Worm (Caenorhabditis elegans) whole organism, young adult: ENCODE data around the gene pod-1.

Source experiments
- B0019.2 ChIP-seq: fragments of 200-800 bp; sonication (Bioruptor generic); conservative IDR thresholded peaks from 2 replicates; pipeline ENCODE4 v1.3.6; 2022; ENCODE audit warnings: missing genetic modification reagents, missing genetic modification characterization, missing compliant biosample characterization
- B0035.1 ChIP-seq: sonication (generic microtip); optimal IDR thresholded peaks from 2 replicates; lab custom pipeline; 2016; ENCODE audit warnings: missing genetic modification characterization, mild to moderate bottlenecking, missing compliant biosample characterization, missing genotype, missing genetic modification reagents
- C06A6.2 ChIP-seq: fragments of 200-800 bp; sonication (Bioruptor generic); conservative IDR thresholded peaks from 2 replicates; pipeline ENCODE4 v1.3.6; 2022; ENCODE audit warnings: missing genetic modification characterization, missing compliant biosample characterization
- C17E4.6 ChIP-seq: fragments of 200-800 bp; sonication (Bioruptor generic); IDR thresholded peaks from 2 replicates; pipeline ENCODE4 v1.3.6; 2022; ENCODE audit warnings: missing genetic modification reagents, missing genetic modification characterization, missing compliant biosample characterization
- D2030.7 ChIP-seq: fragments of 200-800 bp; sonication (Bioruptor generic); IDR thresholded peaks from 2 replicates; pipeline ENCODE4 v1.3.6; 2022; ENCODE audit warnings: missing genetic modification reagents, missing genetic modification characterization, missing compliant biosample characterization
- F23B12.7 ChIP-seq: sonication (generic microtip); optimal IDR thresholded peaks from 2 replicates; lab custom pipeline; 2017; ENCODE audit warnings: missing genetic modification characterization, mild to moderate bottlenecking, missing compliant biosample characterization, antibody characterized with exemption, moderate library complexity; ENCODE audit not compliant: insufficient read depth
- F55B11.4 ChIP-seq: sonication (generic microtip); optimal IDR thresholded peaks from 2 replicates; lab custom pipeline; 2016; ENCODE audit warnings: missing compliant biosample characterization, missing genetic modification characterization, borderline replicate concordance; ENCODE audit not compliant: insufficient read depth
- F57A8.1 ChIP-seq: fragments of 200-800 bp; sonication (Bioruptor generic); optimal IDR thresholded peaks from 2 replicates; lab custom pipeline; 2018; ENCODE audit warnings: mild to moderate bottlenecking, missing genetic modification characterization, moderate library complexity, missing compliant biosample characterization
- K11D2.4 ChIP-seq: fragments of 200-800 bp; sonication (Bioruptor generic); IDR thresholded peaks from 2 replicates; pipeline ENCODE4 v1.3.6; 2022; ENCODE audit warnings: missing genetic modification reagents, missing genetic modification characterization, missing compliant biosample characterization
- T26A5.8 ChIP-seq: sonication (generic microtip); optimal IDR thresholded peaks from 2 replicates; lab custom pipeline; 2016; ENCODE audit warnings: missing genetic modification characterization, missing compliant biosample characterization
- Y53F4B.3 ChIP-seq: fragments of 200-800 bp; sonication (Bioruptor generic); IDR thresholded peaks from 2 replicates; pipeline ENCODE4 v1.3.6; 2022; ENCODE audit warnings: missing genetic modification reagents, missing genetic modification characterization, missing compliant biosample characterization
- Y67H2A.10 ChIP-seq: fragments of 200-800 bp; sonication (Bioruptor generic); conservative IDR thresholded peaks from 2 replicates; pipeline ENCODE4 v1.3.6; 2022; ENCODE audit warnings: missing genetic modification reagents, missing genetic modification characterization, missing compliant biosample characterization
- Y79H2A.3 ChIP-seq: fragments of 200-800 bp; sonication (Bioruptor generic); conservative IDR thresholded peaks from 2 replicates; pipeline ENCODE4 v1.3.6; 2022; ENCODE audit warnings: missing genetic modification reagents, missing genetic modification characterization, missing compliant biosample characterization
- Y95B8A.8 ChIP-seq: fragments of 200-800 bp; sonication (Bioruptor generic); IDR thresholded peaks from 2 replicates; pipeline ENCODE4 v1.3.6; 2022; ENCODE audit warnings: missing genetic modification reagents, missing genetic modification characterization, missing compliant biosample characterization
- ZK185.1 ChIP-seq: sonication (generic microtip); optimal IDR thresholded peaks from 2 replicates; lab custom pipeline; 2016; ENCODE audit warnings: mild to moderate bottlenecking, missing genetic modification characterization, missing compliant biosample characterization; ENCODE audit not compliant: poor library complexity, severe bottlenecking
- akir-1 ChIP-seq: fragments of 200-800 bp; sonication (Bioruptor generic); optimal IDR thresholded peaks from 2 replicates; lab custom pipeline; 2018; ENCODE audit warnings: mild to moderate bottlenecking, missing genetic modification characterization, moderate library complexity, missing compliant biosample characterization
- ama-1 ChIP-seq, 3 experiments: fragments of 150-350 bp in 1 of 3; sonication (generic microtip) in 2 of 3; optimal IDR thresholded peaks; 2 replicates each; lab custom pipeline; 2014 to 2018; ENCODE audit warnings: missing biosample characterization in 2 of 3, missing genetic modification characterization in 2 of 3, missing genetic modification reagents in 2 of 3
- atf-7 ChIP-seq: sonication (generic microtip); optimal IDR thresholded peaks from 2 replicates; lab custom pipeline; 2017; ENCODE audit warnings: mild to moderate bottlenecking, missing genetic modification characterization, missing compliant biosample characterization
- attf-3 ChIP-seq: fragments of 200-800 bp; sonication (Bioruptor generic); conservative IDR thresholded peaks from 2 replicates; pipeline ENCODE4 v1.3.6; 2022; ENCODE audit warnings: missing genetic modification reagents, missing genetic modification characterization, missing compliant biosample characterization
- attf-5 ChIP-seq: fragments of 200-800 bp; sonication (Bioruptor generic); optimal IDR thresholded peaks from 2 replicates; lab custom pipeline; 2018; ENCODE audit warnings: mild to moderate bottlenecking, missing genetic modification characterization, missing compliant biosample characterization
- attf-6 ChIP-seq: fragments of 200-800 bp; sonication (Bioruptor generic); IDR thresholded peaks from 2 replicates; pipeline ENCODE4 v1.3.6; 2022; ENCODE audit warnings: missing genetic modification reagents, missing genetic modification characterization, missing compliant biosample characterization
- bed-1 ChIP-seq: fragments of 200-800 bp; sonication (Bioruptor generic); IDR thresholded peaks from 2 replicates; pipeline ENCODE4 v1.3.6; 2022; ENCODE audit warnings: missing genetic modification reagents, missing genetic modification characterization, missing compliant biosample characterization
- cebp-1 ChIP-seq, 2 experiments: fragments of 200-800 bp in 1 of 2; sonication (Bioruptor generic) in 1 of 2; sonication (generic microtip) in 1 of 2; IDR thresholded peaks in 1 of 2; optimal IDR thresholded peaks in 1 of 2; 2 replicates each; pipeline versions ENCODE4 v1.3.6 to Lab custom; 2017 to 2022; ENCODE audit warnings: missing compliant biosample characterization in 2 of 2, missing genetic modification characterization in 2 of 2, mild to moderate bottlenecking in 1 of 2, missing genetic modification reagents in 1 of 2, moderate library complexity in 1 of 2
- die-1 ChIP-seq: sonication (generic microtip); optimal IDR thresholded peaks from 2 replicates; lab custom pipeline; 2016; ENCODE audit warnings: missing genotype, mild to moderate bottlenecking, missing genetic modification characterization, missing compliant biosample characterization
- dpl-1 ChIP-seq: fragments of 150-350 bp; optimal IDR thresholded peaks from 2 replicates; lab custom pipeline; 2014; ENCODE audit warnings: missing biosample characterization, missing genetic modification reagents, missing genetic modification characterization
- efl-1 ChIP-seq: fragments of 150-350 bp; optimal IDR thresholded peaks from 2 replicates; lab custom pipeline; 2014; ENCODE audit warnings: missing biosample characterization, missing genetic modification reagents, missing genetic modification characterization
- egrh-3 ChIP-seq: fragments of 200-800 bp; sonication (Bioruptor generic); IDR thresholded peaks from 2 replicates; pipeline ENCODE4 v1.3.6; 2022; ENCODE audit warnings: missing genetic modification reagents, missing genetic modification characterization, missing compliant biosample characterization
- ekl-4 ChIP-seq: fragments of 200-800 bp; sonication (Bioruptor generic); IDR thresholded peaks from 2 replicates; pipeline ENCODE4 v1.3.6; 2022; ENCODE audit warnings: missing genetic modification reagents, missing genetic modification characterization, missing compliant biosample characterization
- hmg-20 ChIP-seq: fragments of 200-800 bp; sonication (Bioruptor generic); IDR thresholded peaks from 2 replicates; pipeline ENCODE4 v1.3.6; 2022; ENCODE audit warnings: missing genetic modification reagents, missing genetic modification characterization, missing compliant biosample characterization
- hrde-1 ChIP-seq: sonication (generic microtip); optimal IDR thresholded peaks from 2 replicates; lab custom pipeline; 2016; ENCODE audit warnings: missing genetic modification characterization, mild to moderate bottlenecking, missing compliant biosample characterization, moderate library complexity, missing genotype, missing genetic modification reagents, borderline replicate concordance
- let-526 ChIP-seq: fragments of 200-800 bp; sonication (Bioruptor generic); IDR thresholded peaks from 2 replicates; pipeline ENCODE4 v1.3.6; 2022; ENCODE audit warnings: missing genetic modification reagents, missing genetic modification characterization, missing compliant biosample characterization
- let-607 ChIP-seq, 2 experiments: fragments of 200-800 bp in 1 of 2; sonication (Bioruptor generic) in 1 of 2; sonication (generic microtip) in 1 of 2; optimal IDR thresholded peaks; 2 replicates each; lab custom pipeline; 2016 to 2018; ENCODE audit warnings: mild to moderate bottlenecking in 2 of 2, missing compliant biosample characterization in 2 of 2, missing genetic modification characterization in 2 of 2, moderate library complexity in 2 of 2, missing genotype in 1 of 2
- lin-35 ChIP-seq, 3 experiments: fragments of 150-350 bp in 2 of 3; sonication (generic microtip) in 1 of 3; optimal IDR thresholded peaks; 2 replicates each; lab custom pipeline; 2014 to 2018; ENCODE audit warnings: missing biosample characterization in 3 of 3, missing genetic modification characterization in 3 of 3, missing genetic modification reagents in 3 of 3
- madf-8 ChIP-seq: fragments of 200-800 bp; sonication (Bioruptor generic); conservative IDR thresholded peaks from 2 replicates; pipeline ENCODE4 v1.3.6; 2022; ENCODE audit warnings: missing genetic modification reagents, missing genetic modification characterization, missing compliant biosample characterization
- mes-4 ChIP-seq: sonication (generic microtip); optimal IDR thresholded peaks from 2 replicates; lab custom pipeline; 2016; ENCODE audit warnings: missing genotype, missing genetic modification characterization, missing compliant biosample characterization
- nfya-2 ChIP-seq: fragments of 200-800 bp; sonication (Bioruptor generic); IDR thresholded peaks from 2 replicates; pipeline ENCODE4 v1.3.6; 2022; ENCODE audit warnings: missing genetic modification reagents, missing genetic modification characterization, missing compliant biosample characterization
- nfyb-1 ChIP-seq: fragments of 200-800 bp; sonication (Bioruptor generic); IDR thresholded peaks from 2 replicates; pipeline ENCODE4 v1.3.6; 2022; ENCODE audit warnings: missing genetic modification reagents, missing genetic modification characterization, missing compliant biosample characterization
- nhr-179 ChIP-seq: sonication (generic microtip); optimal IDR thresholded peaks from 2 replicates; lab custom pipeline; 2016; ENCODE audit warnings: mild to moderate bottlenecking, missing genetic modification characterization, missing compliant biosample characterization
- nhr-90 ChIP-seq: sonication (generic microtip); optimal IDR thresholded peaks from 2 replicates; lab custom pipeline; 2016; ENCODE audit warnings: missing genotype, mild to moderate bottlenecking, missing genetic modification characterization, missing compliant biosample characterization
- pbrm-1 ChIP-seq: fragments of 200-800 bp; sonication (Bioruptor generic); IDR thresholded peaks from 2 replicates; pipeline ENCODE4 v1.3.6; 2022; ENCODE audit warnings: missing genetic modification reagents, missing genetic modification characterization, missing compliant biosample characterization
- sea-2 ChIP-seq: fragments of 200-800 bp; sonication (Bioruptor generic); IDR thresholded peaks from 2 replicates; pipeline ENCODE4 v1.3.6; 2022; ENCODE audit warnings: missing genetic modification characterization, missing compliant biosample characterization
- snpc-1.1 ChIP-seq: sonication (generic microtip); optimal IDR thresholded peaks from 2 replicates; lab custom pipeline; 2017; ENCODE audit warnings: missing genetic modification characterization, mild to moderate bottlenecking, missing compliant biosample characterization, antibody characterized with exemption, moderate library complexity, missing genotype, missing genetic modification reagents; ENCODE audit not compliant: insufficient read depth
- snpc-1.3 ChIP-seq: sonication (generic microtip); optimal IDR thresholded peaks from 2 replicates; lab custom pipeline; 2017; ENCODE audit warnings: missing genetic modification characterization, mild to moderate bottlenecking, missing compliant biosample characterization, antibody characterized with exemption, moderate library complexity, missing genotype, missing genetic modification reagents; ENCODE audit not compliant: insufficient read depth
- tbp1 ChIP-seq: fragments of 200-800 bp; sonication (Bioruptor generic); optimal IDR thresholded peaks from 2 replicates; lab custom pipeline; 2018; ENCODE audit warnings: mild to moderate bottlenecking, missing genetic modification characterization, missing compliant biosample characterization
- unc-130 ChIP-seq: sonication (generic microtip); optimal IDR thresholded peaks from 2 replicates; lab custom pipeline; 2016; ENCODE audit warnings: missing genetic modification reagents, missing genetic modification characterization, missing compliant biosample characterization
- zim-3 ChIP-seq: sonication (generic microtip); optimal IDR thresholded peaks from 2 replicates; lab custom pipeline; 2017; ENCODE audit warnings: mild to moderate bottlenecking, missing genetic modification characterization, moderate library complexity, missing compliant biosample characterization
- ztf-18 ChIP-seq: sonication (generic microtip); optimal IDR thresholded peaks from 2 replicates; lab custom pipeline; 2016; ENCODE audit warnings: missing genotype, mild to moderate bottlenecking, missing genetic modification characterization, missing compliant biosample characterization

Gene pod-1

ce11 chrIII:13530017-13530416 lies 6.1 kb upstream of the pod-1 start (continued):
- TF ChIP-seq nfya-2 (no peak), egrh-3 (GFP tag; lab: Robert Waterston, UW) (no peak), pbrm-1 (peak; percentile 71; the same call in 1 of the 2 replicates), let-526 (GFP tag; lab: Robert Waterston, UW) (no peak), snpc-1.3 (tag; lab: Kevin White, UChicago) (no peak), F55B11.4 (tag; lab: Kevin White, UChicago) (no peak), let-607 (tag; optimal IDR thresholded peaks at IDR 0.05; lab: Kevin White, UChicago) (no peak), die-1 (no peak), Y79H2A.3 (GFP tag; lab: Robert Waterston, UW) (no peak), attf-5 (GFP tag; lab: Kevin White, UChicago) (no peak), ama-1 (optimal IDR thresholded peaks at IDR 0.05; lab: Kevin White, UChicago) (no peak), ama-1 (GFP tag; optimal IDR thresholded peaks at IDR 0.05; lab: Kevin White, UChicago) (no peak), dpl-1 (peak; percentile 71), F57A8.1 (GFP tag; lab: Kevin White, UChicago) (no peak), K11D2.4 (GFP tag; lab: Robert Waterston, UW) (no peak), sea-2 (GFP tag; lab: Robert Waterston, UW) (no peak), efl-1 (GFP tag; lab: Kevin White, UChicago) (peak; percentile 86), B0019.2 (GFP tag; lab: Robert Waterston, UW) (no peak), zim-3 (tag; lab: Kevin White, UChicago) (no peak), cebp-1 (GFP tag; IDR thresholded peaks at IDR 0.05; lab: Robert Waterston, UW) (no peak), cebp-1 (tag; optimal IDR thresholded peaks at IDR 0.05; lab: Kevin White, UChicago) (peak; percentile 20), snpc-1.1 (tag; lab: Kevin White, UChicago) (no peak), D2030.7 (GFP tag; lab: Robert Waterston, UW) (peak; percentile 82), T26A5.8 (tag; lab: Kevin White, UChicago) (no peak), ZK185.1 (no peak), unc-130 (GFP tag; lab: Kevin White, UChicago) (no peak), akir-1 (GFP tag; lab: Kevin White, UChicago) (no peak), attf-6 (GFP tag; lab: Robert Waterston, UW) (no peak), C17E4.6 (GFP tag; lab: Robert Waterston, UW) (no peak), F23B12.7 (tag; lab: Kevin White, UChicago) (peak; percentile 6), ztf-18 (no peak), nhr-90 (tag; lab: Kevin White, UChicago) (no peak), Y67H2A.10 (GFP tag; lab: Robert Waterston, UW) (no peak), nhr-179 (no peak), Y53F4B.3 (GFP tag; lab: Robert Waterston, UW) (no peak), tbp1 (GFP tag; lab: Kevin White, UChicago) (peak; percentile 45), mes-4 (no peak), lin-35 (GFP tag; optimal IDR thresholded peaks at IDR 0.05; lab: Kevin White, UChicago) (no peak), madf-8 (peak; percentile 83), attf-3 (GFP tag; lab: Robert Waterston, UW) (no peak), C06A6.2 (GFP tag; lab: Robert Waterston, UW) (no peak), B0035.1 (tag; lab: Kevin White, UChicago) (no peak), hrde-1 (tag; lab: Kevin White, UChicago) (no peak), nfyb-1 (GFP tag; lab: Robert Waterston, UW) (peak; percentile 71), ekl-4 (peak; percentile 73; the same call in 1 of the 2 replicates), atf-7 (no peak), hmg-20 (no peak), Y95B8A.8 (0 out of 2 replicates have a peak, but pooled peaks have one; percentile 69), bed-1 (GFP tag; lab: Robert Waterston, UW) (no peak)
